Worm (Caenorhabditis elegans) whole organism, late embryonic: ENCODE results near the gene dhs-29.

Experiments used
- C08G9.2 ChIP-seq: sonication (generic microtip); optimal IDR thresholded peaks from 2 replicates; lab custom pipeline; 2016; ENCODE audit warnings: mild to moderate bottlenecking, missing genetic modification characterization, moderate library complexity, missing compliant biosample characterization
- F13H6.1 ChIP-seq: sonication (generic microtip); optimal IDR thresholded peaks from 2 replicates; lab custom pipeline; 2016; ENCODE audit warnings: missing genetic modification characterization, missing compliant biosample characterization
- T23F11.4 ChIP-seq: fragments of 200-800 bp; sonication (Bioruptor generic); optimal IDR thresholded peaks from 2 replicates; lab custom pipeline; 2018; ENCODE audit warnings: mild to moderate bottlenecking, missing genetic modification characterization, missing compliant biosample characterization
- Y22D7AL.16 ChIP-seq: sonication (generic microtip); optimal IDR thresholded peaks from 2 replicates; lab custom pipeline; 2016; ENCODE audit warnings: missing genetic modification characterization, missing compliant biosample characterization
- ama-1 ChIP-seq: fragments of 150-350 bp; optimal IDR thresholded peaks from 2 replicates; lab custom pipeline; 2014
- ceh-14 ChIP-seq: sonication (generic microtip); optimal IDR thresholded peaks from 2 replicates; lab custom pipeline; 2016; ENCODE audit warnings: missing genotype, missing genetic modification characterization, missing compliant biosample characterization
- ceh-18 ChIP-seq: sonication (generic microtip); optimal IDR thresholded peaks from 2 replicates; lab custom pipeline; 2016; ENCODE audit warnings: missing genetic modification characterization, missing compliant biosample characterization
- ceh-19 ChIP-seq: fragments of 200-800 bp; sonication (Bioruptor generic); optimal IDR thresholded peaks from 2 replicates; lab custom pipeline; 2018; ENCODE audit warnings: mild to moderate bottlenecking, missing genetic modification characterization, missing compliant biosample characterization
- ceh-2 ChIP-seq: sonication (generic microtip); optimal IDR thresholded peaks from 2 replicates; lab custom pipeline; 2016; ENCODE audit warnings: missing genotype, missing genetic modification characterization, missing compliant biosample characterization
- ceh-22 ChIP-seq: sonication (generic microtip); optimal IDR thresholded peaks from 2 replicates; lab custom pipeline; 2017; ENCODE audit warnings: missing biosample characterization, missing genetic modification characterization
- ceh-24 ChIP-seq: sonication (generic microtip); optimal IDR thresholded peaks from 2 replicates; lab custom pipeline; 2016; ENCODE audit warnings: mild to moderate bottlenecking, missing genetic modification characterization, missing compliant biosample characterization
- ceh-30 ChIP-seq: fragments of 150-350 bp; optimal IDR thresholded peaks from 2 replicates; lab custom pipeline; 2014; ENCODE audit warnings: missing biosample characterization, missing genetic modification characterization
- ceh-34 ChIP-seq: sonication (generic microtip); optimal IDR thresholded peaks from 2 replicates; lab custom pipeline; 2016; ENCODE audit warnings: mild to moderate bottlenecking, missing genetic modification characterization, missing compliant biosample characterization
- ceh-6 ChIP-seq: fragments of 200-800 bp; sonication (Bioruptor generic); optimal IDR thresholded peaks from 2 replicates; lab custom pipeline; 2018; ENCODE audit warnings: mild to moderate bottlenecking, missing genetic modification characterization, missing compliant biosample characterization
- che-1 ChIP-seq: sonication (generic microtip); optimal IDR thresholded peaks from 2 replicates; lab custom pipeline; 2016; ENCODE audit warnings: mild to moderate bottlenecking, missing genetic modification characterization, missing compliant biosample characterization
- dmd-4 ChIP-seq: sonication (generic microtip); optimal IDR thresholded peaks from 2 replicates; lab custom pipeline; 2016; ENCODE audit warnings: borderline replicate concordance, missing genetic modification characterization, missing compliant biosample characterization
- ets-4 ChIP-seq: sonication (generic microtip); optimal IDR thresholded peaks from 2 replicates; lab custom pipeline; 2016; ENCODE audit warnings: missing genetic modification characterization, missing compliant biosample characterization
- eyg-1 ChIP-seq: sonication (generic microtip); optimal IDR thresholded peaks from 2 replicates; lab custom pipeline; 2016; ENCODE audit warnings: missing genotype, missing genetic modification characterization, missing compliant biosample characterization
- fax-1 ChIP-seq: sonication (generic microtip); optimal IDR thresholded peaks from 2 replicates; lab custom pipeline; 2016; ENCODE audit warnings: missing genotype, missing genetic modification characterization, missing compliant biosample characterization
- fkh-10 ChIP-seq: fragments of 150-350 bp; optimal IDR thresholded peaks from 2 replicates; lab custom pipeline; 2014; ENCODE audit warnings: missing biosample characterization, missing genetic modification reagents, missing genetic modification characterization
- fkh-6 ChIP-seq: sonication (generic microtip); optimal IDR thresholded peaks from 2 replicates; lab custom pipeline; 2016; ENCODE audit warnings: missing genetic modification characterization, missing compliant biosample characterization
- hlh-13 ChIP-seq: fragments of 200-800 bp; sonication (Bioruptor generic); optimal IDR thresholded peaks from 2 replicates; lab custom pipeline; 2018; ENCODE audit warnings: mild to moderate bottlenecking, missing genetic modification characterization, missing compliant biosample characterization
- hlh-15 ChIP-seq: sonication (generic microtip); optimal IDR thresholded peaks from 2 replicates; lab custom pipeline; 2016; ENCODE audit warnings: missing genetic modification characterization, missing compliant biosample characterization
- hlh-30 ChIP-seq: sonication (generic microtip); optimal IDR thresholded peaks from 2 replicates; lab custom pipeline; 2017; ENCODE audit warnings: antibody characterized with exemption, missing genetic modification characterization, missing compliant biosample characterization; ENCODE audit not compliant: insufficient read depth
- hlh-6 ChIP-seq: sonication (generic microtip); optimal IDR thresholded peaks from 2 replicates; lab custom pipeline; 2016; ENCODE audit warnings: missing genotype, missing genetic modification characterization, missing compliant biosample characterization
- lim-6 ChIP-seq: sonication (generic microtip); optimal IDR thresholded peaks from 2 replicates; lab custom pipeline; 2016; ENCODE audit warnings: missing genetic modification characterization, missing compliant biosample characterization
- madf-2 ChIP-seq: sonication (generic microtip); optimal IDR thresholded peaks from 2 replicates; lab custom pipeline; 2017; ENCODE audit warnings: missing genetic modification characterization, missing compliant biosample characterization
- mec-3 ChIP-seq: sonication (generic microtip); optimal IDR thresholded peaks from 2 replicates; lab custom pipeline; 2016; ENCODE audit warnings: borderline replicate concordance, missing genetic modification characterization, missing compliant biosample characterization
- nfya-1 ChIP-seq: sonication (generic microtip); optimal IDR thresholded peaks from 2 replicates; lab custom pipeline; 2017; ENCODE audit warnings: missing genetic modification characterization, mild to moderate bottlenecking, missing compliant biosample characterization, antibody characterized with exemption, moderate library complexity
- nhr-11 ChIP-seq: fragments of 150-350 bp; optimal IDR thresholded peaks from 2 replicates; lab custom pipeline; 2014; ENCODE audit warnings: missing biosample characterization, missing genetic modification characterization
- odd-2 ChIP-seq: sonication (generic microtip); optimal IDR thresholded peaks from 2 replicates; lab custom pipeline; 2017; ENCODE audit warnings: antibody characterized with exemption, mild to moderate bottlenecking, missing genetic modification characterization, missing compliant biosample characterization
- pag-3 ChIP-seq: sonication (generic microtip); optimal IDR thresholded peaks from 2 replicates; lab custom pipeline; 2016; ENCODE audit warnings: missing compliant biosample characterization, missing genetic modification characterization, borderline replicate concordance
- pha-4 ChIP-seq: fragments of 150-350 bp; optimal IDR thresholded peaks from 2 replicates; lab custom pipeline; 2018; ENCODE audit warnings: missing biosample characterization, missing genetic modification reagents, missing genetic modification characterization
- pqm-1 ChIP-seq: sonication (generic microtip); optimal IDR thresholded peaks from 2 replicates; lab custom pipeline; 2016; ENCODE audit warnings: missing genetic modification characterization, missing compliant biosample characterization
- pros-1 ChIP-seq: fragments of 150-350 bp; optimal IDR thresholded peaks from 2 replicates; lab custom pipeline; 2014; ENCODE audit warnings: missing biosample characterization, missing genetic modification reagents, missing genetic modification characterization
- sox-2 ChIP-seq: fragments of 200-800 bp; sonication (Bioruptor generic); IDR thresholded peaks from 2 replicates; pipeline ENCODE4 v1.3.6; 2022; ENCODE audit warnings: missing genetic modification reagents, missing genetic modification characterization, missing compliant biosample characterization
- syd-9 ChIP-seq: sonication (generic microtip); optimal IDR thresholded peaks from 2 replicates; lab custom pipeline; 2016; ENCODE audit warnings: mild to moderate bottlenecking, missing genetic modification characterization, moderate library complexity, missing compliant biosample characterization
- unc-3 ChIP-seq, 2 experiments: fragments of 200-800 bp in 1 of 2; sonication (Bioruptor generic) in 1 of 2; sonication (generic microtip) in 1 of 2; conservative IDR thresholded peaks in 1 of 2; optimal IDR thresholded peaks in 1 of 2; 2 replicates each; pipeline versions ENCODE4 v1.3.6 to Lab custom; 2016 to 2022; ENCODE audit warnings: missing compliant biosample characterization in 2 of 2, missing genetic modification characterization in 2 of 2, missing genetic modification reagents in 1 of 2
- unc-86 ChIP-seq: sonication (generic microtip); optimal IDR thresholded peaks from 2 replicates; lab custom pipeline; 2016; ENCODE audit warnings: missing genetic modification characterization, missing compliant biosample characterization
- zip-5 ChIP-seq: sonication (generic microtip); optimal IDR thresholded peaks from 2 replicates; lab custom pipeline; 2016; ENCODE audit warnings: missing genetic modification characterization, missing compliant biosample characterization

The dhs-29 gene

ce11 chrX:7645313-7645712 lies 19.4 kb downstream of the dhs-29 start, which contains the start of gene F26A10.2:
Gene F26A10.2 (minus strand): TSS chrX:7645413.
- TF ChIP-seq lim-6 = no peak
- no peak for TF ChIP-seq fkh-6 (tag; lab: Kevin White, UChicago)
- TF ChIP-seq unc-3 (GFP tag; conservative IDR thresholded peaks at IDR 0.05; lab: Robert Waterston, UW) = no peak
- TF ChIP-seq unc-3 (tag; optimal IDR thresholded peaks at IDR 0.05; lab: Kevin White, UChicago) = no peak
- no peak for TF ChIP-seq Y22D7AL.16 (tag; lab: Kevin White, UChicago)
- no peak for TF ChIP-seq eyg-1 (tag; lab: Kevin White, UChicago)
- no peak for TF ChIP-seq ceh-14 (tag; lab: Kevin White, UChicago)
- no peak for TF ChIP-seq sox-2
- no peak for TF ChIP-seq odd-2
- TF ChIP-seq ceh-2 (tag; lab: Kevin White, UChicago) = no peak

- TF ChIP-seq nfya-1 (no peak), dmd-4 (tag; lab: Kevin White, UChicago) (no peak), unc-86 (tag; lab: Kevin White, UChicago) (no peak), ceh-2 (tag; lab: Kevin White, UChicago) (no peak), hlh-13 (no peak), mec-3 (tag; lab: Kevin White, UChicago) (no peak), syd-9 (tag; lab: Kevin White, UChicago) (no peak), eyg-1 (tag; lab: Kevin White, UChicago) (no peak), ceh-18 (tag; lab: Kevin White, UChicago) (no peak), fax-1 (tag; lab: Kevin White, UChicago) (no peak), pag-3 (tag; lab: Kevin White, UChicago) (no peak), ceh-24 (tag; lab: Kevin White, UChicago) (no peak), ceh-22 (no peak), T23F11.4 (GFP tag; lab: Kevin White, UChicago) (no peak), ama-1 (lab: Kevin White, UChicago) (no peak), ceh-19 (GFP tag; lab: Kevin White, UChicago) (no peak), madf-2 (tag; lab: Kevin White, UChicago) (no peak)
Measured at ce11 chrX:7640811-7641210, 23.9 kb downstream of the dhs-29 start.

- TF ChIP-seq F13H6.1 (tag; lab: Kevin White, UChicago) (no peak), unc-86 (tag; lab: Kevin White, UChicago) (no peak), ceh-19 (GFP tag; lab: Kevin White, UChicago) (no peak), hlh-15 (tag; lab: Kevin White, UChicago) (no peak), pqm-1 (tag; lab: Kevin White, UChicago) (no peak), hlh-30 (tag; lab: Kevin White, UChicago) (no peak), ets-4 (tag; lab: Kevin White, UChicago) (no peak), che-1 (no peak), nhr-11 (tag; lab: Kevin White, UChicago) (no peak), ama-1 (lab: Kevin White, UChicago) (no peak), hlh-6 (no peak), zip-5 (tag; lab: Kevin White, UChicago) (no peak), pha-4 (tag; lab: Kevin White, UChicago) (no peak), mec-3 (tag; lab: Kevin White, UChicago) (no peak), C08G9.2 (tag; lab: Kevin White, UChicago) (no peak)
Measured at ce11 chrX:7640391-7640790, 24.3 kb downstream of the dhs-29 start.

ce11 chrX:7638790-7639189 lies 25.9 kb downstream of the dhs-29 start:
- TF ChIP-seq fkh-10 (no peak), ceh-34 (tag; lab: Kevin White, UChicago) (no peak), ceh-6 (GFP tag; lab: Kevin White, UChicago) (no peak), ceh-30 (tag; lab: Kevin White, UChicago) (no peak), hlh-15 (tag; lab: Kevin White, UChicago) (no peak), pros-1 (tag; lab: Kevin White, UChicago) (no peak), ceh-2 (tag; lab: Kevin White, UChicago) (no peak)
